In the genomic region with DNA sequence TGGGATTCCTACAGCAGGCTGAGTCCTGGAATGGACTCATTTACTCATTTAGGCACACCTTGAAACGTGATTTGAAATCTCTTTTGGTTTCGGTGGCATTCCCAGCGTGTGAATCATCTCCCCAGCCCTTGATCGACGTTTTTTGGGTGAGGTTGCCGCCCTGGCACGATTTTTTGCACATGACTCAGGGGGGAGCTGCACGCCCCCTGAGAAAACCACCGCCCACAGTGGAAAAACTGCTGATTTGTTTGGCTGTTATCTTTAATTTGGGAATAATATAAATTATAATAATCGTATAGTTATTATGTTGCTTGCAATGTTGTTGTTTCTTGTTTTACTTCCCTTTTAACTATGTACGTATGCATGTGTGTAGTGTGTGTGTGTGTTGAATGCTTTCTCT, we compare ENCODE assay signal across 1 fruit fly cellular context.
TF ChIP-seq lines count a peak whose summit lies in the region.

No protein-coding gene starts in this region.

TF ChIP-seq in whole organism, embryonic, 481 proteins besides CTCF, POLR2A, EP300 and RAD21 (continued from another document):
- peak; percentile 51 for TF ChIP-seq CG10543 (GFP tag; optimal IDR thresholded peaks at IDR 0.05; lab: Kevin White, UChicago)
- peak; percentile 0 for TF ChIP-seq grau (tag; optimal IDR thresholded peaks at IDR 0.05; lab: Kevin White, UChicago)
- TF ChIP-seq Dfd (GFP tag; optimal IDR thresholded peaks at IDR 0.05; lab: Kevin White, UChicago): no peak
- no peak for TF ChIP-seq CG3065 (GFP tag; optimal IDR thresholded peaks at IDR 0.05; lab: Kevin White, UChicago)
- TF ChIP-seq cg (GFP tag; optimal IDR thresholded peaks at IDR 0.05; lab: Kevin White, UChicago): peak; percentile 61
- no peak for TF ChIP-seq nau (GFP tag; optimal IDR thresholded peaks at IDR 0.05; lab: Kevin White, UChicago)
- 0 out of 3 replicates have a peak, but pooled peaks have one; percentile 13 for TF ChIP-seq mld (GFP tag; IDR thresholded peaks at IDR 0.05; lab: Robert Waterston, UW; ENCODE audit: partially characterized antibody)
- TF ChIP-seq zfh2 (GFP tag; optimal IDR thresholded peaks at IDR 0.05; lab: Kevin White, UChicago): peak; percentile 27
- no peak for TF ChIP-seq C15 (GFP tag; IDR thresholded peaks at IDR 0.05; lab: Robert Waterston, UW)
- no peak for TF ChIP-seq slp2 (GFP tag; optimal IDR thresholded peaks at IDR 0.05; lab: Kevin White, UChicago)
